Worm (Caenorhabditis elegans) whole organism, mixed stage, embryonic: ENCODE results near the gene Y26G10.5.

ENCODE experiments used
- blmp-1 ChIP-seq: fragments of 150-350 bp; optimal IDR thresholded peaks from 2 replicates; lab custom pipeline; 2014; ENCODE audit warnings: missing biosample characterization, missing genetic modification characterization
- ceh-83 ChIP-seq: fragments of 200-800 bp; sonication (Bioruptor generic); optimal IDR thresholded peaks from 2 replicates; lab custom pipeline; 2018; ENCODE audit warnings: mild to moderate bottlenecking, missing genetic modification characterization, missing compliant biosample characterization
- elt-1 ChIP-seq: sonication (generic microtip); optimal IDR thresholded peaks from 2 replicates; lab custom pipeline; 2017; ENCODE audit warnings: missing genetic modification characterization, mild to moderate bottlenecking, missing compliant biosample characterization, antibody characterized with exemption, moderate library complexity, borderline replicate concordance; ENCODE audit not compliant: insufficient read depth
- lin-13 ChIP-seq: fragments of 150-350 bp; optimal IDR thresholded peaks from 2 replicates; lab custom pipeline; 2014; ENCODE audit warnings: missing biosample characterization, missing genetic modification characterization
- lsy-2 ChIP-seq: fragments of 150-350 bp; optimal IDR thresholded peaks from 2 replicates; lab custom pipeline; 2014; ENCODE audit warnings: missing biosample characterization, missing genetic modification characterization
- mep-1 ChIP-seq: fragments of 150-350 bp; optimal IDR thresholded peaks from 2 replicates; lab custom pipeline; 2017; ENCODE audit warnings: missing biosample characterization, missing genetic modification reagents, missing genetic modification characterization, inconsistent platforms
- mls-2 ChIP-seq: sonication (generic microtip); optimal IDR thresholded peaks from 2 replicates; lab custom pipeline; 2016; ENCODE audit warnings: mild to moderate bottlenecking, missing genetic modification characterization, moderate library complexity, missing compliant biosample characterization
- nhr-2 ChIP-seq: fragments of 150-350 bp; optimal IDR thresholded peaks from 2 replicates; lab custom pipeline; 2014; ENCODE audit warnings: missing biosample characterization, missing genetic modification characterization
- nhr-237 ChIP-seq: fragments of 150-350 bp; optimal IDR thresholded peaks from 2 replicates; lab custom pipeline; 2014; ENCODE audit warnings: missing biosample characterization, missing genetic modification characterization
- nhr-28 ChIP-seq: fragments of 150-350 bp; optimal IDR thresholded peaks from 2 replicates; lab custom pipeline; 2014; ENCODE audit warnings: missing biosample characterization, missing genetic modification characterization
- pha-4 ChIP-seq: fragments of 150-350 bp; optimal IDR thresholded peaks from 2 replicates; lab custom pipeline; 2018; ENCODE audit warnings: missing biosample characterization, missing genetic modification reagents, missing genetic modification characterization
- snpc-4 ChIP-seq: fragments of 150-350 bp; optimal IDR thresholded peaks from 2 replicates; lab custom pipeline; 2014; ENCODE audit warnings: missing biosample characterization, missing genetic modification characterization
- ztf-11 ChIP-seq: fragments of 150-350 bp; optimal IDR thresholded peaks from 2 replicates; lab custom pipeline; 2014; ENCODE audit warnings: missing biosample characterization, missing genetic modification characterization

ce11 chrV:17673343-17673742 lies 27.3 kb downstream of the Y26G10.5 start, which contains the start of gene str-93:
- TF ChIP-seq lsy-2 (no peak), lin-13 (tag; lab: Kevin White, UChicago) (no peak), mep-1 (tag; lab: Kevin White, UChicago) (no peak), snpc-4 (tag; lab: Kevin White, UChicago) (no peak), pha-4 (tag; lab: Kevin White, UChicago) (no peak), mls-2 (tag; lab: Kevin White, UChicago) (no peak), elt-1 (no peak), nhr-237 (tag; lab: Kevin White, UChicago) (no peak), blmp-1 (tag; lab: Kevin White, UChicago) (no peak), ceh-83 (GFP tag; lab: Kevin White, UChicago) (no peak), ztf-11 (no peak), nhr-28 (tag; lab: Kevin White, UChicago) (no peak), nhr-2 (tag; lab: Kevin White, UChicago) (no peak)
